In the genomic region with DNA sequence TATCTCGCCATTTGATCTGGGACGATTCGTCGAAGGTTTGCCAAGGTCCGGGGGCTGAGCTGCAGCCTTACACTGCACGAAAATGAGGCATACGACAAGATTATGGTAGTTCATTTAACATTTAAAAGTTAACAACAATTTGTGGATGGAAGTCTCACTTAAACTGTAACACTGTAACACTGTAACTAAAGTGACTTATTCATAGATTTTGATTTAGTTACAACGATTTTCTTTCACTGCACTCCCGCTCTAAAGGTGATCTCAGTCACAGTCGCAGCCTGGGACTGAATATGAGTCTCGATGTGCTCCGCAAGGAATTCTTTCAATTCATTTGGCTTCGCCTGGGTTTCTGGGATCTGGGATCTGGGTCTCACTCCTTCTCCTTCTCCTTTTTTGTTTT, we compare ENCODE assay signal across 3 fruit fly cellular contexts.
TF ChIP-seq lines count a peak whose summit lies in the region.

No protein-coding gene starts in this region.

TF ChIP-seq in whole organism, embryonic, 481 proteins besides CTCF, POLR2A, EP300 and RAD21 (continued from another document and continues in another):
- no peak for TF ChIP-seq Sry-δ (GFP tag; optimal IDR thresholded peaks at IDR 0.05; lab: Kevin White, UChicago)
- TF ChIP-seq CG9876 (GFP tag; optimal IDR thresholded peaks at IDR 0.05; lab: Kevin White, UChicago): no peak
- no peak for TF ChIP-seq Sox100B (GFP tag; optimal IDR thresholded peaks at IDR 0.05; lab: Kevin White, UChicago)
- no peak for TF ChIP-seq Sox102F (GFP tag; optimal IDR thresholded peaks at IDR 0.05; lab: Kevin White, UChicago)
- TF ChIP-seq CG4282 (GFP tag; optimal IDR thresholded peaks at IDR 0.05; lab: Kevin White, UChicago): no peak
- no peak for TF ChIP-seq CG15073 (GFP tag; optimal IDR thresholded peaks at IDR 0.05; lab: Kevin White, UChicago)
- no peak for TF ChIP-seq ato (GFP tag; IDR thresholded peaks at IDR 0.05; lab: Robert Waterston, UW; ENCODE audit: partially characterized antibody)
- no peak for TF ChIP-seq tio (GFP tag; optimal IDR thresholded peaks at IDR 0.05; lab: Kevin White, UChicago)
- TF ChIP-seq klu (GFP tag; IDR thresholded peaks at IDR 0.05; lab: Robert Waterston, UW): no peak
- no peak for TF ChIP-seq CG13624 (GFP tag; optimal IDR thresholded peaks at IDR 0.05; lab: Kevin White, UChicago)
- TF ChIP-seq CG13424 (tag; optimal IDR thresholded peaks at IDR 0.05; lab: Kevin White, UChicago): no peak
- TF ChIP-seq otp (GFP tag; IDR thresholded peaks at IDR 0.05; lab: Robert Waterston, UW): no peak
- peak; percentile 62 for TF ChIP-seq CG17829 (tag; optimal IDR thresholded peaks at IDR 0.05; lab: Kevin White, UChicago)
- TF ChIP-seq bab2 (GFP tag; optimal IDR thresholded peaks at IDR 0.05; lab: Kevin White, UChicago): no peak
- TF ChIP-seq repo (GFP tag; optimal IDR thresholded peaks at IDR 0.05; lab: Kevin White, UChicago): peak; percentile 13
- peak; percentile 57; the same call in 1 of the 2 replicates for TF ChIP-seq ara (GFP tag; IDR thresholded peaks at IDR 0.05; lab: Robert Waterston, UW)
- no peak for TF ChIP-seq mld (GFP tag; IDR thresholded peaks at IDR 0.05; lab: Robert Waterston, UW; ENCODE audit: partially characterized antibody)
- no peak for TF ChIP-seq HLH54F (GFP tag; optimal IDR thresholded peaks at IDR 0.05; lab: Kevin White, UChicago)
- TF ChIP-seq CG11696 (GFP tag; IDR thresholded peaks at IDR 0.05; lab: Robert Waterston, UW): no peak
- TF ChIP-seq pb (GFP tag; optimal IDR thresholded peaks at IDR 0.05; lab: Kevin White, UChicago): no peak
- TF ChIP-seq Scr (GFP tag; IDR thresholded peaks at IDR 0.05; lab: Robert Waterston, UW; ENCODE audit: partially characterized antibody): no peak
- TF ChIP-seq trem (tag; optimal IDR thresholded peaks at IDR 0.05; lab: Kevin White, UChicago): peak; percentile 42
- no peak for TF ChIP-seq CG12236 (GFP tag; optimal IDR thresholded peaks at IDR 0.05; lab: Kevin White, UChicago)
- no peak for TF ChIP-seq Kr (GFP tag; optimal IDR thresholded peaks at IDR 0.05; lab: Kevin White, UChicago)
- peak; percentile 48; the same call in 1 of the 2 replicates for TF ChIP-seq dan (GFP tag; IDR thresholded peaks at IDR 0.05; lab: Robert Waterston, UW)
- TF ChIP-seq Poxn (GFP tag; IDR thresholded peaks at IDR 0.05; lab: Robert Waterston, UW): no peak
- TF ChIP-seq vnd (GFP tag; IDR thresholded peaks at IDR 0.05; lab: Robert Waterston, UW; ENCODE audit: partially characterized antibody): no peak
- TF ChIP-seq Gsc (GFP tag; IDR thresholded peaks at IDR 0.05; lab: Robert Waterston, UW): no peak
- TF ChIP-seq her (GFP tag; optimal IDR thresholded peaks at IDR 0.05; lab: Kevin White, UChicago): no peak
- no peak for TF ChIP-seq CG8089 (GFP tag; optimal IDR thresholded peaks at IDR 0.05; lab: Kevin White, UChicago)
- peak; percentile 46 for TF ChIP-seq Med (GFP tag; lab: Kevin White, UChicago)
- TF ChIP-seq CG10462 (GFP tag; optimal IDR thresholded peaks at IDR 0.05; lab: Kevin White, UChicago): no peak
- no peak for TF ChIP-seq CG17385 (GFP tag; optimal IDR thresholded peaks at IDR 0.05; lab: Kevin White, UChicago)
- TF ChIP-seq CG14014 (GFP tag; IDR thresholded peaks at IDR 0.05; lab: Robert Waterston, UW): no peak
- no peak for TF ChIP-seq eyg (GFP tag; optimal IDR thresholded peaks at IDR 0.05; lab: Kevin White, UChicago)
- peak; percentile 65 for TF ChIP-seq CG9727 (GFP tag; optimal IDR thresholded peaks at IDR 0.05; lab: Kevin White, UChicago)
- TF ChIP-seq CG34376 (GFP tag; optimal IDR thresholded peaks at IDR 0.05; lab: Kevin White, UChicago): no peak
- no peak for TF ChIP-seq CG34422 (GFP tag; IDR thresholded peaks at IDR 0.05; lab: Robert Waterston, UW)
- TF ChIP-seq CG2202 (tag; optimal IDR thresholded peaks at IDR 0.05; lab: Kevin White, UChicago): peak; percentile 16
- no peak for TF ChIP-seq sug (tag; optimal IDR thresholded peaks at IDR 0.05; lab: Kevin White, UChicago)
- no peak for TF ChIP-seq CG12299 (tag; optimal IDR thresholded peaks at IDR 0.05; lab: Kevin White, UChicago)
- TF ChIP-seq CG18599 (GFP tag; optimal IDR thresholded peaks at IDR 0.05; lab: Kevin White, UChicago): no peak
- TF ChIP-seq Bteb2 (GFP tag; optimal IDR thresholded peaks at IDR 0.05; lab: Kevin White, UChicago): no peak
- TF ChIP-seq CG31388 (GFP tag; optimal IDR thresholded peaks at IDR 0.05; lab: Kevin White, UChicago): no peak

TF ChIP-seq in whole organism, prepupa, 60 proteins besides CTCF, POLR2A, EP300 and RAD21 (continued from another document):
- TF ChIP-seq CG8319 (GFP tag; optimal IDR thresholded peaks at IDR 0.05; lab: Kevin White, UChicago) (peak; percentile 70), fd85E (GFP tag; optimal IDR thresholded peaks at IDR 0.05; lab: Kevin White, UChicago) (no peak), CG9139 (GFP tag; optimal IDR thresholded peaks at IDR 0.05; lab: Kevin White, UChicago) (peak; percentile 29), Blimp-1 (GFP tag; optimal IDR thresholded peaks at IDR 0.05; lab: Kevin White, UChicago) (peak; percentile 85), CG3919 (GFP tag; optimal IDR thresholded peaks at IDR 0.05; lab: Kevin White, UChicago) (peak; percentile 79), pdm3 (GFP tag; optimal IDR thresholded peaks at IDR 0.05; lab: Kevin White, UChicago) (peak; percentile 57), CG1621 (tag; optimal IDR thresholded peaks at IDR 0.05; lab: Kevin White, UChicago) (peak; percentile 79), CG11902 (GFP tag; optimal IDR thresholded peaks at IDR 0.05; lab: Kevin White, UChicago) (peak; percentile 64), CG10669 (GFP tag; optimal IDR thresholded peaks at IDR 0.05; lab: Kevin White, UChicago) (peak; percentile 74), ss (GFP tag; optimal IDR thresholded peaks at IDR 0.05; lab: Kevin White, UChicago) (peak in 1 of 2 experiments; percentile 27), svp (GFP tag; lab: Kevin White, UChicago) (peak; percentile 97), achi (GFP tag; optimal IDR thresholded peaks at IDR 0.05; lab: Kevin White, UChicago) (peak; percentile 86), cyc (GFP tag; optimal IDR thresholded peaks at IDR 0.05; lab: Kevin White, UChicago) (peak; percentile 90), spab (GFP tag; optimal IDR thresholded peaks at IDR 0.05; lab: Kevin White, UChicago) (peak; percentile 74), esn (GFP tag; optimal IDR thresholded peaks at IDR 0.05; lab: Kevin White, UChicago) (peak; percentile 96), Eip75B (GFP tag; optimal IDR thresholded peaks at IDR 0.05; lab: Kevin White, UChicago) (peak; percentile 90), CG15336 (GFP tag; IDR thresholded peaks at IDR 0.05; lab: Robert Waterston, UW) (peak; percentile 34; the same call in 1 of the 2 replicates), dsx (GFP tag; optimal IDR thresholded peaks at IDR 0.05; lab: Kevin White, UChicago; ENCODE audit: poor library complexity, severe bottlenecking) (peak; percentile 59), Met (GFP tag; optimal IDR thresholded peaks at IDR 0.05; lab: Kevin White, UChicago) (peak; percentile 96), eg (GFP tag; IDR thresholded peaks at IDR 0.05; lab: Robert Waterston, UW) (peak; percentile 69), Sox14 (GFP tag; optimal IDR thresholded peaks at IDR 0.05; lab: Kevin White, UChicago) (peak; percentile 85), Gug (GFP tag; IDR thresholded peaks at IDR 0.05; lab: Robert Waterston, UW) (peak; percentile 47), Eip93F (GFP tag; optimal IDR thresholded peaks at IDR 0.05; lab: Kevin White, UChicago) (peak; percentile 86), topi (GFP tag; optimal IDR thresholded peaks at IDR 0.05; lab: Kevin White, UChicago) (peak; percentile 95), CG4318 (GFP tag; optimal IDR thresholded peaks at IDR 0.05; lab: Kevin White, UChicago) (no peak), CG11294 (GFP tag; IDR thresholded peaks at IDR 0.05; lab: Robert Waterston, UW) (peak; percentile 36; the same call in 1 of the 2 replicates), Lpt (GFP tag; optimal IDR thresholded peaks at IDR 0.05; lab: Kevin White, UChicago) (no peak), CG11762 (GFP tag; optimal IDR thresholded peaks at IDR 0.05; lab: Kevin White, UChicago; ENCODE audit: insufficient read depth) (peak; percentile 51), Sox102F (GFP tag; optimal IDR thresholded peaks at IDR 0.05; lab: Kevin White, UChicago) (peak; percentile 90), salr (GFP tag; optimal IDR thresholded peaks at IDR 0.05; lab: Kevin White, UChicago) (peak in 1 of 2 experiments; percentile 38), dac (GFP tag; optimal IDR thresholded peaks at IDR 0.05; lab: Kevin White, UChicago) (no peak), CG6276 (GFP tag; optimal IDR thresholded peaks at IDR 0.05; lab: Kevin White, UChicago) (peak; percentile 25), fd59A (GFP tag; optimal IDR thresholded peaks at IDR 0.05; lab: Kevin White, UChicago) (peak; percentile 50), CG34406 (GFP tag; optimal IDR thresholded peaks at IDR 0.05; lab: Kevin White, UChicago) (peak; percentile 78), Hr39 (GFP tag; optimal IDR thresholded peaks at IDR 0.05; lab: Kevin White, UChicago) (peak; percentile 88), Smox (GFP tag; optimal IDR thresholded peaks at IDR 0.05; lab: Kevin White, UChicago) (peak; percentile 86), Ets96B (tag; optimal IDR thresholded peaks at IDR 0.05; lab: Kevin White, UChicago) (peak; percentile 81)

TF ChIP-seq in whole organism, wandering third instar larva, 38 proteins besides CTCF, POLR2A, EP300 and RAD21 (continued from another document):
- TF ChIP-seq sage (GFP tag; optimal IDR thresholded peaks at IDR 0.05; lab: Kevin White, UChicago) (peak; percentile 87), usp (GFP tag; optimal IDR thresholded peaks at IDR 0.05; lab: Kevin White, UChicago) (no peak), foxo (GFP tag; optimal IDR thresholded peaks at IDR 0.05; lab: Kevin White, UChicago) (peak; percentile 73 to 93), ey (GFP tag; optimal IDR thresholded peaks at IDR 0.05; lab: Kevin White, UChicago) (peak; percentile 90), fru (GFP tag; optimal IDR thresholded peaks at IDR 0.05; lab: Kevin White, UChicago) (peak; percentile 98)
